Fruit fly (Drosophila melanogaster) whole organism, embryonic: ENCODE measurements around the gene beta'COP.

Source experiments
- B-H1 ChIP-seq: fragments of 200-800 bp; sonication (Bioruptor generic); IDR thresholded peaks from 3 replicates; pipeline ENCODE4 v1.3.6; 2022; ENCODE audit warnings: missing biosample characterization, missing genetic modification characterization
- B-H2 ChIP-seq: fragments of 200-800 bp; sonication (Bioruptor generic); optimal IDR thresholded peaks from 2 replicates; lab custom pipeline; 2018; ENCODE audit warnings: missing biosample characterization, mild to moderate bottlenecking, missing genetic modification characterization
- Bdp1 ChIP-seq: fragments of 200-800 bp; sonication (Bioruptor generic); optimal IDR thresholded peaks from 3 replicates; lab custom pipeline; 2016; ENCODE audit warnings: missing biosample characterization, missing genetic modification characterization
- CG11504 ChIP-seq: fragments of 200-800 bp; sonication (Bioruptor generic); optimal IDR thresholded peaks from 3 replicates; lab custom pipeline; 2019; ENCODE audit warnings: missing biosample characterization, mild to moderate bottlenecking, missing genetic modification characterization, moderate library complexity
- CG11695 ChIP-seq: fragments of 200-800 bp; sonication (Bioruptor generic); IDR thresholded peaks from 3 replicates; pipeline ENCODE4 v1.3.6; 2022; ENCODE audit warnings: missing biosample characterization, missing genetic modification characterization
- CG12391 ChIP-seq: fragments of 200-800 bp; sonication (Bioruptor generic); optimal IDR thresholded peaks from 3 replicates; lab custom pipeline; 2018; ENCODE audit warnings: missing biosample characterization, mild to moderate bottlenecking, missing genetic modification characterization, moderate library complexity
- CG13775 ChIP-seq: fragments of 200-800 bp; sonication (Bioruptor generic); optimal IDR thresholded peaks from 3 replicates; lab custom pipeline; 2017; ENCODE audit warnings: missing biosample characterization, mild to moderate bottlenecking, missing genetic modification characterization
- CG15269 ChIP-seq: fragments of 200-800 bp; sonication (Bioruptor generic); optimal IDR thresholded peaks from 2 replicates; lab custom pipeline; 2018; ENCODE audit warnings: missing biosample characterization, mild to moderate bottlenecking, missing genetic modification characterization, moderate library complexity
- CG15514 ChIP-seq: fragments of 200-800 bp; sonication (Bioruptor generic); optimal IDR thresholded peaks from 3 replicates; lab custom pipeline; 2017; ENCODE audit warnings: missing biosample characterization, missing genetic modification characterization, mild to moderate bottlenecking, moderate library complexity, missing genetic modification reagents
- CG18476 ChIP-seq: fragments of 200-800 bp; sonication (Bioruptor generic); optimal IDR thresholded peaks from 2 replicates; lab custom pipeline; 2016; ENCODE audit warnings: missing biosample characterization, mild to moderate bottlenecking, missing genetic modification characterization
- CG2120 ChIP-seq: fragments of 200-800 bp; sonication (Bioruptor generic); optimal IDR thresholded peaks from 3 replicates; lab custom pipeline; 2016; ENCODE audit warnings: missing biosample characterization, missing genetic modification characterization
- CG2678 ChIP-seq: fragments of 200-800 bp; sonication (Bioruptor generic); optimal IDR thresholded peaks from 3 replicates; lab custom pipeline; 2019; ENCODE audit warnings: missing biosample characterization, mild to moderate bottlenecking, missing genetic modification characterization, moderate library complexity
- CG30403 ChIP-seq: fragments of 200-800 bp; sonication (Bioruptor generic); optimal IDR thresholded peaks from 3 replicates; lab custom pipeline; 2016; ENCODE audit warnings: missing biosample characterization, missing genetic modification characterization
- CG3281 ChIP-seq: fragments of 200-800 bp; sonication (Bioruptor generic); optimal IDR thresholded peaks from 3 replicates; lab custom pipeline; 2017; ENCODE audit warnings: missing biosample characterization, mild to moderate bottlenecking, missing genetic modification characterization
- CG3995 ChIP-seq: fragments of 200-800 bp; sonication (Bioruptor generic); optimal IDR thresholded peaks from 3 replicates; lab custom pipeline; 2016; ENCODE audit warnings: missing biosample characterization, missing genetic modification characterization
- CG6765 ChIP-seq: fragments of 200-800 bp; sonication (Bioruptor generic); optimal IDR thresholded peaks from 3 replicates; lab custom pipeline; 2017; ENCODE audit warnings: missing biosample characterization, mild to moderate bottlenecking, missing genetic modification characterization
- CG7839 ChIP-seq: fragments of 200-800 bp; sonication (Bioruptor generic); optimal IDR thresholded peaks from 3 replicates; lab custom pipeline; 2018; ENCODE audit warnings: missing biosample characterization, mild to moderate bottlenecking, missing genetic modification characterization, moderate library complexity
- Deaf1 ChIP-seq: fragments of 200-800 bp; optimal IDR thresholded peaks from 3 replicates; lab custom pipeline; 2019; ENCODE audit warnings: missing biosample characterization, mild to moderate bottlenecking, missing genetic modification characterization, moderate library complexity
- Drgx ChIP-seq: fragments of 200-800 bp; sonication (Bioruptor generic); IDR thresholded peaks from 2 replicates; pipeline ENCODE4 v1.3.6; 2022; ENCODE audit warnings: missing biosample characterization, missing genetic modification characterization
- Hr51 ChIP-seq, 2 experiments: fragments of 200-800 bp; sonication (Bioruptor generic); optimal IDR thresholded peaks; 2 replicates in 1 of 2; 3 replicates in 1 of 2; lab custom pipeline; 2016 to 2018; ENCODE audit warnings: missing biosample characterization in 2 of 2, missing genetic modification characterization in 2 of 2, mild to moderate bottlenecking in 1 of 2, moderate library complexity in 1 of 2
- Med ChIP-seq: fragments of 200-800 bp; sonication (Bioruptor generic); peaks from one replicate; lab custom pipeline; 2016; ENCODE audit warnings: missing biosample characterization, missing genetic modification characterization, mild to moderate bottlenecking, inconsistent platforms, moderate library complexity
- Oaz ChIP-seq: fragments of 200-800 bp; sonication (Bioruptor generic); IDR thresholded peaks from 2 replicates; pipeline ENCODE4 v1.3.6; 2022; ENCODE audit warnings: missing biosample characterization, missing genetic modification characterization
- PHDP ChIP-seq: fragments of 200-800 bp; sonication (Bioruptor generic); optimal IDR thresholded peaks from 3 replicates; lab custom pipeline; 2018; ENCODE audit warnings: missing biosample characterization, mild to moderate bottlenecking, missing genetic modification characterization, moderate library complexity
- Pdp1 ChIP-seq, 2 experiments: fragments of 200-800 bp; sonication (Bioruptor generic); optimal IDR thresholded peaks; 3 replicates each; lab custom pipeline; 2016; ENCODE audit warnings: missing biosample characterization in 2 of 2, missing genetic modification characterization in 2 of 2, mild to moderate bottlenecking in 1 of 2, moderate library complexity in 1 of 2
- Rfx ChIP-seq: fragments of 200-800 bp; sonication (Bioruptor generic); IDR thresholded peaks from 2 replicates; pipeline ENCODE4 v1.3.6; 2022; ENCODE audit warnings: missing biosample characterization, missing genetic modification characterization
- Sin3A ChIP-seq: fragments of >200 bp; optimal IDR thresholded peaks from 2 replicates; lab custom pipeline; 2018
- Sox102F ChIP-seq: fragments of 200-800 bp; sonication (Bioruptor generic); optimal IDR thresholded peaks from 2 replicates; lab custom pipeline; 2018; ENCODE audit warnings: missing biosample characterization, mild to moderate bottlenecking, missing genetic modification characterization, moderate library complexity
- Ssrp ChIP-seq: fragments of 200-800 bp; sonication (Bioruptor generic); optimal IDR thresholded peaks from 2 replicates; lab custom pipeline; 2018; ENCODE audit warnings: missing biosample characterization, mild to moderate bottlenecking, missing genetic modification characterization, moderate library complexity
- ab ChIP-seq: fragments of 200-800 bp; sonication (Bioruptor generic); optimal IDR thresholded peaks from 2 replicates; lab custom pipeline; 2016; ENCODE audit warnings: missing biosample characterization, missing genetic modification characterization
- cad ChIP-seq: fragments of >200 bp; optimal IDR thresholded peaks from 2 replicates; lab custom pipeline; 2017; ENCODE audit warnings: missing biosample characterization, missing genetic modification characterization
- chinmo ChIP-seq: fragments of 200-800 bp; sonication (Bioruptor generic); IDR thresholded peaks from 4 replicates; pipeline ENCODE4 v1.3.6; 2022; ENCODE audit warnings: missing biosample characterization, missing genetic modification characterization; ENCODE audit not compliant: partially characterized antibody
- dmrt99B ChIP-seq: fragments of 200-800 bp; sonication (Bioruptor generic); optimal IDR thresholded peaks from 2 replicates; lab custom pipeline; 2018; ENCODE audit warnings: missing biosample characterization, mild to moderate bottlenecking, missing genetic modification characterization, moderate library complexity
- esg ChIP-seq: fragments of 200-800 bp; sonication (Bioruptor generic); conservative IDR thresholded peaks from 2 replicates; pipeline ENCODE4 v1.3.6; 2022; ENCODE audit warnings: missing biosample characterization, missing genetic modification characterization
- fu2 ChIP-seq: fragments of 200-800 bp; sonication (Bioruptor generic); optimal IDR thresholded peaks from 2 replicates; lab custom pipeline; 2016; ENCODE audit warnings: missing biosample characterization, missing genetic modification characterization
- gem ChIP-seq: fragments of 200-800 bp; sonication (Bioruptor generic); optimal IDR thresholded peaks from 2 replicates; lab custom pipeline; 2019; ENCODE audit warnings: missing biosample characterization, mild to moderate bottlenecking, missing genetic modification characterization, moderate library complexity
- grau ChIP-seq: fragments of 200-800 bp; optimal IDR thresholded peaks from 3 replicates; lab custom pipeline; 2019; ENCODE audit warnings: missing biosample characterization, mild to moderate bottlenecking, missing genetic modification characterization, moderate library complexity
- hkb ChIP-seq, 2 experiments: fragments of 200-800 bp in 1 of 2; fragments of >200 bp in 1 of 2; sonication (Bioruptor generic) in 1 of 2; IDR thresholded peaks in 1 of 2; optimal IDR thresholded peaks in 1 of 2; 2 replicates each; pipeline versions ENCODE4 v1.3.6 to Lab custom; 2017 to 2022; ENCODE audit warnings: missing biosample characterization in 1 of 2, missing genetic modification characterization in 1 of 2
- ken ChIP-seq: fragments of 200-800 bp; sonication (Bioruptor generic); IDR thresholded peaks from 3 replicates; pipeline ENCODE4 v1.3.6; 2022; ENCODE audit warnings: missing biosample characterization, missing genetic modification characterization
- mld ChIP-seq: fragments of 200-800 bp; sonication (Bioruptor generic); IDR thresholded peaks from 3 replicates; pipeline ENCODE4 v1.3.6; 2022; ENCODE audit warnings: missing biosample characterization, missing genetic modification characterization; ENCODE audit not compliant: partially characterized antibody
- nerfin-1 ChIP-seq: fragments of 200-800 bp; sonication (Bioruptor generic); optimal IDR thresholded peaks from 3 replicates; lab custom pipeline; 2019; ENCODE audit warnings: missing biosample characterization, mild to moderate bottlenecking, missing genetic modification characterization, moderate library complexity
- odd ChIP-seq: fragments of 200-800 bp; sonication (Bioruptor generic); optimal IDR thresholded peaks from 2 replicates; lab custom pipeline; 2017; ENCODE audit warnings: missing biosample characterization, mild to moderate bottlenecking, missing genetic modification characterization
- row ChIP-seq: fragments of 200-800 bp; sonication (Bioruptor generic); IDR thresholded peaks from 3 replicates; pipeline ENCODE4 v1.3.6; 2022; ENCODE audit warnings: missing biosample characterization, missing genetic modification characterization
- sens ChIP-seq: fragments of 200-800 bp; sonication (Bioruptor generic); peaks from one replicate; lab custom pipeline; 2016; ENCODE audit warnings: missing biosample characterization, missing genetic modification characterization
- slbo ChIP-seq: fragments of 200-800 bp; sonication (Bioruptor generic); IDR thresholded peaks from 2 replicates; pipeline ENCODE4 v1.3.6; 2022; ENCODE audit warnings: missing biosample characterization, missing genetic modification characterization
- ttk ChIP-seq: fragments of 200-800 bp; sonication (Bioruptor generic); IDR thresholded peaks from 2 replicates; pipeline ENCODE4 v2.1.2; 2022; ENCODE audit warnings: missing biosample characterization, missing genetic modification characterization
- unpg ChIP-seq: fragments of 200-800 bp; sonication (Bioruptor generic); optimal IDR thresholded peaks from 3 replicates; lab custom pipeline; 2018; ENCODE audit warnings: missing biosample characterization, mild to moderate bottlenecking, missing genetic modification characterization, moderate library complexity
- zf30C ChIP-seq: fragments of 200-800 bp; sonication (Bioruptor generic); optimal IDR thresholded peaks from 3 replicates; lab custom pipeline; 2018; ENCODE audit warnings: missing biosample characterization, mild to moderate bottlenecking, missing genetic modification characterization

The beta'COP gene

dm6 chr2L:13398614-13399161 is 20.0 kb downstream of the beta'COP start, which contains the start of the genes CG10859 and CG7110 (continued):
- peak; percentile 60 for TF ChIP-seq odd (GFP tag; lab: Kevin White, UChicago)
- peak; percentile 51 for TF ChIP-seq nerfin-1 (tag; lab: Kevin White, UChicago)

- TF ChIP-seq CG12391 (tag; lab: Kevin White, UChicago), result peak; percentile 2
- peak; percentile 46; the same call in 1 of the 2 replicates for TF ChIP-seq slbo (GFP tag; lab: Robert Waterston, UW)
- peak; percentile 22 for TF ChIP-seq CG2678 (tag; lab: Kevin White, UChicago)
- TF ChIP-seq zf30C (GFP tag; lab: Kevin White, UChicago), result peak; percentile 15
- peak; percentile 7 for TF ChIP-seq CG30403 (GFP tag; lab: Kevin White, UChicago)
- TF ChIP-seq Deaf1, result peak; percentile 64
- TF ChIP-seq ab (GFP tag; lab: Kevin White, UChicago), result no peak
- TF ChIP-seq ken (GFP tag; lab: Robert Waterston, UW), result no peak
- TF ChIP-seq CG7839 (tag; lab: Kevin White, UChicago), result peak; percentile 24
- no peak for TF ChIP-seq B-H1
- no peak for TF ChIP-seq hkb (optimal IDR thresholded peaks at IDR 0.05; lab: Kevin White, UChicago)
- TF ChIP-seq hkb (GFP tag; IDR thresholded peaks at IDR 0.05; lab: Robert Waterston, UW), result 0 out of 2 replicates have a peak, but pooled peaks have one; percentile 11
- TF ChIP-seq Ssrp (tag; lab: Kevin White, UChicago), result no peak
- peak; percentile 16 for TF ChIP-seq Sox102F (GFP tag; lab: Kevin White, UChicago)
- TF ChIP-seq row (GFP tag; lab: Robert Waterston, UW), result peak; percentile 53
- no peak for TF ChIP-seq cad (GFP tag; lab: Kevin White, UChicago)
- TF ChIP-seq unpg, result peak; percentile 17
- TF ChIP-seq CG15514 (GFP tag; lab: Kevin White, UChicago), result peak; percentile 3
- no peak for TF ChIP-seq fu2 (GFP tag; lab: Kevin White, UChicago)
- peak in 1 of 2 experiments; percentile 11 for TF ChIP-seq Hr51 (GFP tag; optimal IDR thresholded peaks at IDR 0.05; lab: Kevin White, UChicago)
- TF ChIP-seq CG13775, result peak; percentile 5
- TF ChIP-seq Oaz, result no peak
- TF ChIP-seq sens (GFP tag; lab: Kevin White, UChicago), result peak; percentile 86
- TF ChIP-seq Sin3A (lab: Kevin White, UChicago), result no peak
- TF ChIP-seq CG3995 (GFP tag; lab: Kevin White, UChicago), result no peak
- TF ChIP-seq CG11504 (tag; lab: Kevin White, UChicago), result peak; percentile 15
- no peak for TF ChIP-seq CG18476 (GFP tag; lab: Kevin White, UChicago)
- peak; percentile 11 for TF ChIP-seq dmrt99B (tag; lab: Kevin White, UChicago)
- peak; percentile 29 for TF ChIP-seq grau (tag; lab: Kevin White, UChicago)
- TF ChIP-seq CG2120 (GFP tag; lab: Kevin White, UChicago), result peak; percentile 9
- TF ChIP-seq Bdp1, result no peak
- peak in 1 of 2 experiments; percentile 4 for TF ChIP-seq Pdp1 (GFP tag; optimal IDR thresholded peaks at IDR 0.05; lab: Kevin White, UChicago)
- no peak for TF ChIP-seq mld
- peak; percentile 8 for TF ChIP-seq PHDP (tag; lab: Kevin White, UChicago)
- peak; percentile 18 for TF ChIP-seq CG15269
- peak; percentile 11 for TF ChIP-seq CG3281 (GFP tag; lab: Kevin White, UChicago)
- TF ChIP-seq esg (GFP tag; lab: Robert Waterston, UW), result no peak
- 0 out of 3 replicates have a peak, but pooled peaks have one; percentile 17 for TF ChIP-seq CG11695 (GFP tag; lab: Robert Waterston, UW)
- TF ChIP-seq gem (tag; lab: Kevin White, UChicago), result peak; percentile 43
- TF ChIP-seq Drgx, result peak; percentile 28; the same call in 1 of the 2 replicates
- no peak for TF ChIP-seq B-H2
- TF ChIP-seq ttk (GFP tag; lab: Robert Waterston, UW), result no peak
- no peak for TF ChIP-seq odd (GFP tag; lab: Kevin White, UChicago)
- TF ChIP-seq chinmo (GFP tag; lab: Robert Waterston, UW), result no peak
- TF ChIP-seq Rfx (GFP tag; lab: Robert Waterston, UW), result 0 out of 2 replicates have a peak, but pooled peaks have one; percentile 12
- peak; percentile 69 for TF ChIP-seq Med (GFP tag; lab: Kevin White, UChicago)
- TF ChIP-seq CG6765 (GFP tag; lab: Kevin White, UChicago), result no peak
Measured at dm6 chr2L:13399565-13399964, 20.9 kb downstream of the beta'COP start.
